Fruit fly (Drosophila melanogaster) whole organism, embryonic: ENCODE results near the gene Muc11A.

ENCODE experiments used
- Atf-2 ChIP-seq: fragments of 200-800 bp; sonication (Bioruptor generic); optimal IDR thresholded peaks from 2 replicates; lab custom pipeline; 2016; ENCODE audit warnings: missing biosample characterization, missing genetic modification characterization
- Bteb2 ChIP-seq: fragments of 200-800 bp; sonication (Bioruptor generic); optimal IDR thresholded peaks from 2 replicates; lab custom pipeline; 2016; ENCODE audit warnings: missing biosample characterization, missing genetic modification characterization
- CG11560 ChIP-seq: fragments of 200-800 bp; sonication (Bioruptor generic); IDR thresholded peaks from 3 replicates; pipeline ENCODE4 v1.3.6; 2022; ENCODE audit warnings: missing biosample characterization, missing genetic modification characterization
- CG13296 ChIP-seq: fragments of 200-800 bp; sonication (Bioruptor generic); optimal IDR thresholded peaks from 3 replicates; lab custom pipeline; 2018; ENCODE audit warnings: missing biosample characterization, mild to moderate bottlenecking, missing genetic modification characterization
- CG14667 ChIP-seq: fragments of 200-800 bp; sonication (Bioruptor generic); IDR thresholded peaks from 2 replicates; pipeline ENCODE4 v1.3.6; 2022; ENCODE audit warnings: missing biosample characterization, missing genetic modification characterization
- CG15479 ChIP-seq: fragments of 200-800 bp; sonication (Bioruptor generic); optimal IDR thresholded peaks from 3 replicates; lab custom pipeline; 2019; ENCODE audit warnings: missing biosample characterization, mild to moderate bottlenecking, missing genetic modification characterization, moderate library complexity
- CG1603 ChIP-seq: fragments of 200-800 bp; sonication (Bioruptor generic); optimal IDR thresholded peaks from 2 replicates; lab custom pipeline; 2019; ENCODE audit warnings: missing biosample characterization, mild to moderate bottlenecking, missing genetic modification characterization, moderate library complexity
- CG16863 ChIP-seq: fragments of 200-800 bp; sonication (Bioruptor generic); optimal IDR thresholded peaks from 3 replicates; lab custom pipeline; 2016; ENCODE audit warnings: missing biosample characterization, missing genetic modification characterization
- CG17361 ChIP-seq: fragments of 200-800 bp; sonication (Bioruptor generic); IDR thresholded peaks from 3 replicates; pipeline ENCODE4 v1.3.6; 2022; ENCODE audit warnings: missing biosample characterization, missing genetic modification characterization
- CG18619 ChIP-seq: fragments of 200-800 bp; sonication (Bioruptor generic); optimal IDR thresholded peaks from 3 replicates; lab custom pipeline; 2017; ENCODE audit warnings: missing biosample characterization, mild to moderate bottlenecking, missing genetic modification characterization
- CG2202 ChIP-seq: fragments of 200-800 bp; sonication (Bioruptor generic); optimal IDR thresholded peaks from 2 replicates; lab custom pipeline; 2018; ENCODE audit warnings: missing biosample characterization, mild to moderate bottlenecking, missing genetic modification characterization
- CG2712 ChIP-seq: fragments of 200-800 bp; optimal IDR thresholded peaks from 3 replicates; lab custom pipeline; 2019; ENCODE audit warnings: missing biosample characterization, mild to moderate bottlenecking, missing genetic modification characterization, moderate library complexity
- CG3281 ChIP-seq: fragments of 200-800 bp; sonication (Bioruptor generic); optimal IDR thresholded peaks from 3 replicates; lab custom pipeline; 2017; ENCODE audit warnings: missing biosample characterization, mild to moderate bottlenecking, missing genetic modification characterization
- CG33557 ChIP-seq: fragments of 200-800 bp; sonication (Bioruptor generic); optimal IDR thresholded peaks from 2 replicates; lab custom pipeline; 2019; ENCODE audit warnings: missing biosample characterization, mild to moderate bottlenecking, missing genetic modification characterization, moderate library complexity
- CG34224 ChIP-seq: fragments of 200-800 bp; sonication (Bioruptor generic); IDR thresholded peaks from 3 replicates; pipeline ENCODE4 v1.3.6; 2022; ENCODE audit warnings: missing biosample characterization, missing genetic modification characterization; ENCODE audit not compliant: partially characterized antibody
- CG3726 ChIP-seq: fragments of 200-800 bp; sonication (Bioruptor generic); IDR thresholded peaks from 3 replicates; pipeline ENCODE4, ENCODE4 v1.3.6; 2022; ENCODE audit warnings: missing biosample characterization, missing genetic modification characterization
- CG3847 ChIP-seq: fragments of 200-800 bp; sonication (Bioruptor generic); IDR thresholded peaks from 2 replicates; pipeline ENCODE4 v1.3.6; 2022; ENCODE audit warnings: missing biosample characterization, missing genetic modification characterization
- CG4820 ChIP-seq: fragments of 200-800 bp; sonication (Bioruptor generic); optimal IDR thresholded peaks from 3 replicates; lab custom pipeline; 2016; ENCODE audit warnings: missing biosample characterization, missing genetic modification characterization
- CG6175 ChIP-seq: fragments of 200-800 bp; sonication (Bioruptor generic); IDR thresholded peaks from 3 replicates; pipeline ENCODE4 v1.3.6; 2022; ENCODE audit warnings: missing biosample characterization, missing genetic modification characterization
- CG8281 ChIP-seq: fragments of 200-800 bp; sonication (Bioruptor generic); optimal IDR thresholded peaks from 2 replicates; lab custom pipeline; 2018; ENCODE audit warnings: missing biosample characterization, mild to moderate bottlenecking, missing genetic modification characterization, moderate library complexity
- CG8388 ChIP-seq: fragments of 200-800 bp; sonication (Bioruptor generic); optimal IDR thresholded peaks from 2 replicates; lab custom pipeline; 2019; ENCODE audit warnings: missing biosample characterization, mild to moderate bottlenecking, missing genetic modification characterization, moderate library complexity
- CG8478 ChIP-seq: fragments of >200 bp; optimal IDR thresholded peaks from 2 replicates; lab custom pipeline; 2018
- CG9876 ChIP-seq: fragments of 200-800 bp; sonication (Bioruptor generic); optimal IDR thresholded peaks from 2 replicates; lab custom pipeline; 2016; ENCODE audit warnings: missing biosample characterization, missing genetic modification characterization
- D19B ChIP-seq: fragments of 200-800 bp; sonication (Bioruptor generic); optimal IDR thresholded peaks from 2 replicates; lab custom pipeline; 2017; ENCODE audit warnings: missing biosample characterization, mild to moderate bottlenecking, missing genetic modification characterization
- Dek ChIP-seq: fragments of 200-800 bp; sonication (Bioruptor generic); optimal IDR thresholded peaks from 3 replicates; lab custom pipeline; 2019; ENCODE audit warnings: missing biosample characterization, mild to moderate bottlenecking, missing genetic modification characterization, moderate library complexity
- Dfd ChIP-seq, 2 experiments: fragments of >200 bp; optimal IDR thresholded peaks; 2 replicates each; lab custom pipeline; 2017; ENCODE audit warnings: missing biosample characterization in 2 of 2, missing genetic modification characterization in 2 of 2
- E2f2 ChIP-seq: fragments of 200-800 bp; sonication (Bioruptor generic); IDR thresholded peaks from 2 replicates; pipeline ENCODE4 v1.3.6; 2022; ENCODE audit warnings: missing biosample characterization, missing genetic modification characterization
- GATAe ChIP-seq: fragments of 200-800 bp; sonication (Bioruptor generic); conservative IDR thresholded peaks from 2 replicates; pipeline ENCODE4 v1.3.6; 2022; ENCODE audit warnings: missing biosample characterization, missing genetic modification characterization
- Hey ChIP-seq: fragments of 200-800 bp; sonication (Bioruptor generic); optimal IDR thresholded peaks from 3 replicates; lab custom pipeline; 2018; ENCODE audit warnings: missing biosample characterization, mild to moderate bottlenecking, missing genetic modification characterization
- Hr51 ChIP-seq, 2 experiments: fragments of 200-800 bp; sonication (Bioruptor generic); optimal IDR thresholded peaks; 2 replicates in 1 of 2; 3 replicates in 1 of 2; lab custom pipeline; 2016 to 2018; ENCODE audit warnings: missing biosample characterization in 2 of 2, missing genetic modification characterization in 2 of 2, mild to moderate bottlenecking in 1 of 2, moderate library complexity in 1 of 2
- NC2α ChIP-seq: fragments of 200-800 bp; sonication (Bioruptor generic); optimal IDR thresholded peaks from 2 replicates; lab custom pipeline; 2016; ENCODE audit warnings: missing biosample characterization, missing genetic modification characterization
- Neu2 ChIP-seq: fragments of 200-800 bp; sonication (Bioruptor generic); optimal IDR thresholded peaks from 3 replicates; lab custom pipeline; 2016; ENCODE audit warnings: missing biosample characterization, missing genetic modification characterization, borderline replicate concordance
- Nf-YC ChIP-seq: fragments of 200-800 bp; optimal IDR thresholded peaks from 3 replicates; lab custom pipeline; 2019; ENCODE audit warnings: missing biosample characterization, mild to moderate bottlenecking, missing genetic modification characterization, moderate library complexity
- TFAM ChIP-seq: fragments of 200-800 bp; sonication (Bioruptor generic); optimal IDR thresholded peaks from 2 replicates; lab custom pipeline; 2017; ENCODE audit warnings: missing biosample characterization, missing genetic modification characterization, inconsistent platforms
- ac ChIP-seq: fragments of 200-800 bp; sonication (Bioruptor generic); optimal IDR thresholded peaks from 3 replicates; lab custom pipeline; 2017; ENCODE audit warnings: missing biosample characterization, mild to moderate bottlenecking, missing genetic modification characterization
- fru ChIP-seq: fragments of >200 bp; optimal IDR thresholded peaks from 2 replicates; lab custom pipeline; 2017
- gfzf ChIP-seq: fragments of 200-800 bp; sonication (Bioruptor generic); optimal IDR thresholded peaks from 2 replicates; lab custom pipeline; 2016; ENCODE audit warnings: missing biosample characterization, mild to moderate bottlenecking, missing genetic modification characterization, moderate library complexity
- grau ChIP-seq: fragments of 200-800 bp; optimal IDR thresholded peaks from 3 replicates; lab custom pipeline; 2019; ENCODE audit warnings: missing biosample characterization, mild to moderate bottlenecking, missing genetic modification characterization, moderate library complexity
- grn ChIP-seq: fragments of 200-800 bp; sonication (Bioruptor generic); optimal IDR thresholded peaks from 3 replicates; lab custom pipeline; 2017; ENCODE audit warnings: missing biosample characterization, missing genetic modification characterization
- ind ChIP-seq: fragments of 200-800 bp; sonication (Bioruptor generic); optimal IDR thresholded peaks from 3 replicates; lab custom pipeline; 2016; ENCODE audit warnings: missing biosample characterization, missing genetic modification characterization
- jigr1 ChIP-seq: fragments of 200-800 bp; sonication (Bioruptor generic); IDR thresholded peaks from 3 replicates; pipeline ENCODE4 v1.3.6; 2022; ENCODE audit warnings: missing biosample characterization, missing genetic modification characterization
- kni ChIP-seq: fragments of 200-800 bp; sonication (Bioruptor generic); optimal IDR thresholded peaks from 3 replicates; lab custom pipeline; 2017; ENCODE audit warnings: mild to moderate bottlenecking, missing biosample characterization, missing genetic modification reagents, missing genetic modification characterization
- lola ChIP-seq, 3 experiments: fragments of >200 bp in 2 of 3; fragments of 200-800 bp in 1 of 3; sonication (Bioruptor generic) in 1 of 3; optimal IDR thresholded peaks; 2 replicates each; lab custom pipeline; 2017 to 2019; ENCODE audit warnings: missing biosample characterization in 3 of 3, missing genetic modification characterization in 3 of 3, mild to moderate bottlenecking in 1 of 3, moderate library complexity in 1 of 3
- nmo ChIP-seq: fragments of 200-800 bp; sonication (Bioruptor generic); optimal IDR thresholded peaks from 2 replicates; lab custom pipeline; 2018; ENCODE audit warnings: missing biosample characterization, mild to moderate bottlenecking, missing genetic modification characterization, moderate library complexity
- pfk ChIP-seq: fragments of 200-800 bp; sonication (Bioruptor generic); optimal IDR thresholded peaks from 2 replicates; lab custom pipeline; 2018; ENCODE audit warnings: missing biosample characterization, mild to moderate bottlenecking, missing genetic modification characterization, moderate library complexity
- sob ChIP-seq: fragments of 200-800 bp; sonication (Bioruptor generic); IDR thresholded peaks from 2 replicates; pipeline ENCODE4 v1.3.6; 2022; ENCODE audit warnings: missing biosample characterization, missing genetic modification characterization
- stc ChIP-seq: fragments of 200-800 bp; sonication (Bioruptor generic); IDR thresholded peaks from 2 replicates; pipeline ENCODE4 v1.3.6; 2022; ENCODE audit warnings: missing biosample characterization, missing genetic modification characterization
- tll ChIP-seq, 2 experiments: fragments of 200-800 bp in 1 of 2; fragments of >200 bp in 1 of 2; sonication (Bioruptor generic) in 1 of 2; optimal IDR thresholded peaks; 2 replicates each; lab custom pipeline; 2017 to 2019; ENCODE audit warnings: missing biosample characterization in 2 of 2, missing genetic modification characterization in 2 of 2, mild to moderate bottlenecking in 1 of 2, moderate library complexity in 1 of 2
- trh ChIP-seq: fragments of 200-800 bp; sonication (Bioruptor generic); optimal IDR thresholded peaks from 2 replicates; lab custom pipeline; 2016; ENCODE audit warnings: missing biosample characterization, missing genetic modification characterization

Muc11A gene

DNA sequence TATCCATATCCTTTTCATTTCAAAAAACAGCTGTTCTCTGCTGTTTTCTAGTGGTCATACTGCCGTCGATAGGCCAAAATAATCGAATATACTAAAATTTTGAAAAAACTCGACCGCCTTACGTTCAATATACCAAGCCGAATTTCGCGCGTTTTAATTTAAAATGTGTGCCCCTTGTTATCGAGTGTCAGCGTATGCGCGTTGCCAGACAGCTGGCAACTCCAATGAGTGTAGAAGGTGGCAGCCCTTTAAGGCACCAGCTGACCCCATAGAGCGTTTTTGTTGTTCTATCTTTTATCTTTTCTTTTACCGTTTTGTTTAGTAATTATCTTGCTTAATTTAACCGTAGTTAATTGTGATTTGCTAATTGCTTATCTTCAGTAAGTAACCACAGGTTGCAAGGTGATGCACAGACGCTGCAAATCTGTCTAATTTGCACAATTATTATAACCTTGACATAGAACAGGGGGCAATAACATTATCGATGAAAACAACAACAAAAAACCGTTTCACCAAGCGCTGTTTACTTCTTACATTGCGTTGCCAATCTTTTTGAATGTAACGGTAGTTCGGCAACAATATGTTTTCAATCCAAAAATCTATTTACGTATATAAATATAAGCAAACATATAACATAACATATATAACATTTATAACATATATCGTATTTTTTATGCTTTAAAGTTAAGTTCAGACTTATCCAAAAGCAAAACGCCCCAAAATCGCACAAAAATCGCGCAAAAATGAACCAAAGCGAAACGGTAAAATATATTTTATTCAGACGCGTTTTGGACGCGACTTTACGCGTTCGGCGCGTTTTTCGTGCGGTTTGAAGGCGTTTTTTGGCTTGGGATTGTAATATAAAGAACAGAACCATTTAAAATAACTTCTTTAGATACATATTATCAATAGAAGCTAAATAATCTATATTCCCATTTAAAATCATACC, 47.2 kb upstream of the Muc11A start, which contains the start of the genes CG1492 and regucalcin (continued):
- TF ChIP-seq gfzf (peak; percentile 41), pfk (GFP tag; lab: Kevin White, UChicago) (no peak), CG8281 (tag; lab: Kevin White, UChicago) (no peak), fru (lab: Kevin White, UChicago) (no peak), CG33557 (no peak), lola (GFP tag; optimal IDR thresholded peaks at IDR 0.05; lab: Kevin White, UChicago) (no peak), Dek (tag; lab: Kevin White, UChicago) (no peak), CG18619 (GFP tag; lab: Kevin White, UChicago) (no peak), E2f2 (GFP tag; lab: Robert Waterston, UW) (peak; percentile 96), CG2712 (peak; percentile 12), CG6175 (GFP tag; lab: Robert Waterston, UW) (no peak), CG15479 (GFP tag; lab: Kevin White, UChicago) (peak; percentile 50), CG11560 (tag; lab: Robert Waterston, UW) (peak; percentile 99), CG17361 (GFP tag; lab: Robert Waterston, UW) (no peak), nmo (peak; percentile 21), Hr51 (GFP tag; optimal IDR thresholded peaks at IDR 0.05; lab: Kevin White, UChicago) (no peak), Bteb2 (GFP tag; lab: Kevin White, UChicago) (no peak), GATAe (GFP tag; lab: Robert Waterston, UW) (no peak), ind (GFP tag; lab: Kevin White, UChicago) (no peak), stc (GFP tag; lab: Robert Waterston, UW) (no peak), grn (GFP tag; lab: Kevin White, UChicago) (no peak), Neu2 (GFP tag; lab: Kevin White, UChicago) (no peak), kni (GFP tag; lab: Kevin White, UChicago) (no peak), Atf-2 (GFP tag; lab: Kevin White, UChicago) (no peak), tll (GFP tag; optimal IDR thresholded peaks at IDR 0.05; lab: Kevin White, UChicago) (peak in 1 of 2 experiments; percentile 37), CG3281 (no peak), CG4820 (GFP tag; lab: Kevin White, UChicago) (no peak), CG3726 (GFP tag; lab: Robert Waterston, UW) (no peak), sob (GFP tag; lab: Robert Waterston, UW) (no peak), CG8388 (GFP tag; lab: Kevin White, UChicago) (no peak), CG8478 (lab: Kevin White, UChicago) (no peak), Hey (tag; lab: Kevin White, UChicago) (no peak), CG2202 (tag; lab: Kevin White, UChicago) (no peak), TFAM (GFP tag; lab: Kevin White, UChicago) (no peak), jigr1 (GFP tag; lab: Robert Waterston, UW) (no peak), CG13296 (GFP tag; lab: Kevin White, UChicago) (no peak), CG14667 (GFP tag; lab: Robert Waterston, UW) (no peak), Dfd (GFP tag; optimal IDR thresholded peaks at IDR 0.05; lab: Kevin White, UChicago) (no peak), CG3847 (peak; percentile 62), CG9876 (no peak), CG34224 (peak; percentile 50; the same call in 1 of the 3 replicates), NC2α (no peak), D19B (GFP tag; lab: Kevin White, UChicago) (no peak), Nf-YC (peak; percentile 10), grau (tag; lab: Kevin White, UChicago) (no peak), trh (GFP tag; lab: Kevin White, UChicago) (no peak), CG1603 (peak; percentile 61), CG16863 (no peak), ac (no peak)
